Worm (Caenorhabditis elegans): ENCODE data around the gene C02F4.4.

DNA sequence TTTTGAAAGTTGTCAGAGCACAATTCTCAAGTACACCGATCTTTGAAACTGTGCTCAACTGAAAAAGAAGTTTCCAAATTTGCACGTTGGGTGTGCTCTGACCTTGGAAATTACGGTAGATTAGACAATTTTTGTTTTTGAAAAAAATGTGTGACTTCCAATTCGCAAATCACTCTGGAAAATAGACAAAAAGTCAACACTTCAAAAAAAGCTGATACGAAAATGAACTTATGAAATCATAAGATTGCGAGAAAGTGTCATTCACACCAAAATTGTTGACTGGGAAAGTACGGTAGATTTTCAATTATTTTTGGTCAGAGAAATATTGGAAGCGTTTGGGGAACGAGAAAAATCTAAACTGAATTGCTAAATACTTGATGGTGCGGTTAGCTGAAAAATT is 47.7 kb downstream of the C02F4.4 start:
- TF ChIP-seq ces-1 (GFP tag; optimal IDR thresholded peaks at IDR 0.05): no peak
- no peak for TF ChIP-seq sptf-1 (tag; optimal IDR thresholded peaks at IDR 0.05)
- no peak for TF ChIP-seq lin-13 (tag; optimal IDR thresholded peaks at IDR 0.05)
- no peak for TF ChIP-seq snpc-4 (tag; optimal IDR thresholded peaks at IDR 0.05)

Measured in whole organism, mixed stage, embryonic.